Worm (Caenorhabditis elegans): ENCODE data around the gene F53F1.3.

The F53F1.3 gene

ce11 chrV:13459323-13459722 is 51.3 kb downstream of the F53F1.3 start, which contains the start of gene bath-39:
TSS of gene bath-39 (plus strand) at chrV:13459459.
- peak; percentile 32 for TF ChIP-seq rnt-1 (tag; optimal IDR thresholded peaks at IDR 0.05)
- TF ChIP-seq snu-23 (GFP tag; optimal IDR thresholded peaks at IDR 0.05), result peak; percentile 28
- no peak for TF ChIP-seq elt-2 (tag; optimal IDR thresholded peaks at IDR 0.05)
- no peak for TF ChIP-seq fkh-4 (tag; optimal IDR thresholded peaks at IDR 0.05; ENCODE audit: borderline replicate concordance)
- TF ChIP-seq mab-9 (GFP tag; IDR thresholded peaks at IDR 0.05), result no peak
- peak; percentile 18 to 35 for TF ChIP-seq lin-35 (GFP tag; optimal IDR thresholded peaks at IDR 0.05)
- no peak for TF ChIP-seq ama-1 (optimal IDR thresholded peaks at IDR 0.05)
- TF ChIP-seq dpl-1 (GFP tag; optimal IDR thresholded peaks at IDR 0.05), result peak in 2 of 3 experiments; percentile 19 to 48
- no peak for TF ChIP-seq nhr-28 (tag; optimal IDR thresholded peaks at IDR 0.05)
- peak; percentile 22 for TF ChIP-seq blmp-1 (tag; optimal IDR thresholded peaks at IDR 0.05)
- TF ChIP-seq lsy-2 (tag; optimal IDR thresholded peaks at IDR 0.05), result peak in 1 of 2 experiments; percentile 40
- peak; percentile 81 for TF ChIP-seq F16B12.6 (tag; optimal IDR thresholded peaks at IDR 0.05)
- no peak for TF ChIP-seq ztf-11 (tag; optimal IDR thresholded peaks at IDR 0.05)
- TF ChIP-seq lin-15B (tag; optimal IDR thresholded peaks at IDR 0.05), result peak; percentile 1
- peak in 1 of 2 experiments; percentile 28 for TF ChIP-seq efl-1 (optimal IDR thresholded peaks at IDR 0.05)
- TF ChIP-seq efl-1 (GFP tag; optimal IDR thresholded peaks at IDR 0.05 in 1 of 2), result peak; percentile 19 to 84
